Fruit fly (Drosophila melanogaster) whole organism, adult: Measurements from ENCODE around the gene CG7094.

ENCODE experiments used
- CG11617 ChIP-seq: fragments of 200-800 bp; sonication (Bioruptor generic); optimal IDR thresholded peaks from 2 replicates; lab custom pipeline; 2017; ENCODE audit warnings: mild to moderate bottlenecking, missing biosample characterization, missing genetic modification reagents, missing genetic modification characterization
- CG12768 ChIP-seq: fragments of 200-800 bp; sonication (Bioruptor generic); optimal IDR thresholded peaks from 2 replicates; lab custom pipeline; 2017; ENCODE audit warnings: missing biosample characterization, missing genetic modification characterization, mild to moderate bottlenecking, moderate library complexity, missing genetic modification reagents
- CG14711 ChIP-seq: fragments of 200-800 bp; sonication (Bioruptor generic); optimal IDR thresholded peaks from 2 replicates; lab custom pipeline; 2018; ENCODE audit warnings: missing biosample characterization, mild to moderate bottlenecking, missing genetic modification characterization, moderate library complexity
- CG1620 ChIP-seq: fragments of 200-800 bp; sonication (Bioruptor generic); optimal IDR thresholded peaks from 2 replicates; lab custom pipeline; 2016; ENCODE audit warnings: missing biosample characterization, missing genetic modification characterization
- CG33017 ChIP-seq: fragments of 200-800 bp; sonication (Bioruptor generic); optimal IDR thresholded peaks from 2 replicates; lab custom pipeline; 2018; ENCODE audit warnings: missing biosample characterization, mild to moderate bottlenecking, missing genetic modification characterization, moderate library complexity
- CG5204 ChIP-seq: fragments of 200-800 bp; sonication (Bioruptor generic); optimal IDR thresholded peaks from 2 replicates; lab custom pipeline; 2016; ENCODE audit warnings: missing biosample characterization, missing genetic modification characterization
- CG7045 ChIP-seq: fragments of 200-800 bp; sonication (Bioruptor generic); optimal IDR thresholded peaks from 2 replicates; lab custom pipeline; 2017; ENCODE audit warnings: missing biosample characterization, mild to moderate bottlenecking, missing genetic modification characterization
- CG7101 ChIP-seq: fragments of 200-800 bp; sonication (Bioruptor generic); optimal IDR thresholded peaks from 2 replicates; lab custom pipeline; 2018; ENCODE audit warnings: missing biosample characterization, mild to moderate bottlenecking, missing genetic modification characterization, moderate library complexity
- Clk ChIP-seq: fragments of 200-800 bp; sonication (Bioruptor generic); optimal IDR thresholded peaks from 2 replicates; lab custom pipeline; 2017; ENCODE audit warnings: missing biosample characterization, missing genetic modification characterization
- Crg-1 ChIP-seq: fragments of 200-800 bp; sonication (Bioruptor generic); optimal IDR thresholded peaks from 2 replicates; lab custom pipeline; 2016; ENCODE audit warnings: missing biosample characterization, missing genetic modification characterization
- Hr96 ChIP-seq: fragments of 200-800 bp; sonication (Bioruptor generic); optimal IDR thresholded peaks from 2 replicates; lab custom pipeline; 2016; ENCODE audit warnings: missing biosample characterization, missing genetic modification characterization
- Mnt ChIP-seq: fragments of 200-800 bp; sonication (Bioruptor generic); optimal IDR thresholded peaks from 2 replicates; lab custom pipeline; 2016; ENCODE audit warnings: missing biosample characterization, mild to moderate bottlenecking, missing genetic modification characterization
- bab1 ChIP-seq: fragments of 200-800 bp; sonication (Bioruptor generic); optimal IDR thresholded peaks from 3 replicates; lab custom pipeline; 2019; ENCODE audit warnings: missing biosample characterization, mild to moderate bottlenecking, missing genetic modification characterization, moderate library complexity
- cic ChIP-seq: fragments of 200-800 bp; sonication (Bioruptor generic); optimal IDR thresholded peaks from 2 replicates; lab custom pipeline; 2017; ENCODE audit warnings: missing biosample characterization, mild to moderate bottlenecking, missing genetic modification characterization, moderate library complexity
- cnc ChIP-seq, 2 experiments: fragments of >200 bp; optimal IDR thresholded peaks; 2 replicates each; lab custom pipeline; 2017
- kay ChIP-seq: fragments of 200-800 bp; sonication (Bioruptor generic); peaks from one replicate; lab custom pipeline; 2016; ENCODE audit warnings: missing biosample characterization, missing genetic modification characterization, borderline replicate concordance
- ovo ChIP-seq: fragments of 200-800 bp; sonication (Bioruptor generic); optimal IDR thresholded peaks from 2 replicates; lab custom pipeline; 2016; ENCODE audit warnings: missing biosample characterization, missing genetic modification characterization
- pad ChIP-seq: fragments of 200-800 bp; sonication (Bioruptor generic); optimal IDR thresholded peaks from 3 replicates; lab custom pipeline; 2017; ENCODE audit warnings: missing biosample characterization, missing genetic modification characterization, mild to moderate bottlenecking, moderate library complexity, missing genetic modification reagents
- tj ChIP-seq: fragments of 200-800 bp; sonication (Bioruptor generic); optimal IDR thresholded peaks from 3 replicates; lab custom pipeline; 2017; ENCODE audit warnings: missing biosample characterization, mild to moderate bottlenecking, missing genetic modification characterization, moderate library complexity
- toe ChIP-seq: fragments of 200-800 bp; sonication (Bioruptor generic); optimal IDR thresholded peaks from 2 replicates; lab custom pipeline; 2016; ENCODE audit warnings: missing biosample characterization, missing genetic modification characterization

The CG7094 gene

dm6 chr2L:17565734-17566133 lies 10.2 kb upstream of the CG7094 start:
- TF ChIP-seq cnc (optimal IDR thresholded peaks at IDR 0.05; lab: Kevin White, UChicago) (no peak), Clk (GFP tag; lab: Kevin White, UChicago) (no peak), CG7045 (GFP tag; lab: Kevin White, UChicago) (no peak), Crg-1 (GFP tag; lab: Kevin White, UChicago) (no peak)

DNA sequence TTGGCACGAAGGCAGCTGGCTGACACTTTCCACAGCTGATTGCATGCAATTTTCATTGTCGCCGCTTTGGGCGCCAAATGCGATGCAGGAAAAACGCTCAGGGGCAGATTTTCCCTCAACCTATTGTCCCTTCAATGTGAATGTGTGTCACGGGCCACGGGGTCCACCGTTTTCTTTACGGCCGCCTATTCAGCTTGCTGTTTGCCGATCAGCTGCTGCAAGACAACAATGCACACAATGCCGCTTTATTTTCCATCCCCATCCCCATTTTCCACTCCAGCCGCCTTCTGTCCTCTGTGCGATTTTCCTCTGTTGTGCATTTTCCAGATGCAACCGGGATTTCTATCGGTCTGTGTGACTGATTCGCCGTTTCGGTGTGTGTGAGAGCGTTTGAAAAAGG lies 9.1 kb upstream of the CG7094 start:
- TF ChIP-seq pad = no peak
- no peak for TF ChIP-seq ovo
- TF ChIP-seq CG11617 (GFP tag; lab: Kevin White, UChicago) = no peak
- TF ChIP-seq CG12768 (GFP tag; lab: Kevin White, UChicago) = no peak
- no peak for TF ChIP-seq CG33017

DNA sequence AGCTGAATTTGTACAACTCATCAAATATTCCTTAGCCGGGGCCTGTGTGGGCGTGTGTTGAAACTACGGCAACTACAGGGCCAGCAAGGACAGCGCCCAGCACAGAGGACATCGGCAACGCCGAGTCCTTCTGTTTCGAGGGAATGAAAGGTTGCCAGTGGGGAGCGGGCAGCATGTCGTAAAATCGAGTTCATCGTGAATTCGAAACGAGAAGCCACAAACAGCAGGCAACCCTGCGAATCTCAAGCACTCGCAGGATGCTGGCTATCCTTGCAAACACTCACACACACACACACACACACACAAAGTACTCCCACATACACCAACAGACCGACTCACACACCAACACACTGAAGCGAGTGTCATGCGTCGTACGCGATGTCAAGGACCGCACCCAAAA lies 6.3 kb upstream of the CG7094 start:
- no peak for TF ChIP-seq ovo
- TF ChIP-seq bab1 (GFP tag; lab: Kevin White, UChicago) = no peak

- TF ChIP-seq CG1620 (GFP tag; lab: Kevin White, UChicago) (no peak), pad (peak; percentile 9), Mnt (no peak)
These were observed 4.8 kb upstream of the CG7094 start for dm6 chr2L:17560125-17561019.

- no peak for TF ChIP-seq cic (GFP tag; lab: Kevin White, UChicago)
These were observed 3.7 kb upstream of the CG7094 start for dm6 chr2L:17559275-17559674.

DNA sequence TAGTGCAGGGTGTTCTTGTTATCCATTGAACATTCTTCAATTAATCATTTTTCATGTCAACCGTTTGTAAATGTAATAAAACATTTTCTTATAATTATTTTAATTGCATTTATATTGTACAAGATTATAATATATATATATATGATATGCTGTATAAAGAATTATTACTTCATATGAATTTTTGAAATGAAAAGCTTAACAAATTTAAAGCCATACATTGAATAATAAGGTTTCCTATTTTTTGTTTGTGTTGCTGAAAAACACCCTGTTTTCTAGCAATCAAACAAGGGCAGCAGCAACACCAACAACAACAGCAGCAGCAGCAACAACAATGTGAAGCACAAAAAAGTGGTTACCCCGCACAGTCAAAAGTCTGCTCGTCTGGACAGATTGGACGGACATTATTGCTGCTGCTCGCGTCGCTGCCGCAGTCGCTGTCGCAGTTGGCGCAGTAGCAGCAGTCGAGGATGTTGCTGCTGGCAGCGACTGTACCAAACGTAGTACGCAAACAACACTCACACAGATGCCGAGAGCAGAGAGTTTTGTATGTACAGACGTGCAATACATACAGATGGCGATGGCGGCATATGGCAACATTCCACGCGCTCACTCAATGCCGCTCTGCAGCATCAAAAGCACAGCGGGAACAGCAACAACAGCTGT lies 2.7 kb upstream of the CG7094 start:
- TF ChIP-seq CG12768 (GFP tag; lab: Kevin White, UChicago) (peak; percentile 47), CG7045 (GFP tag; lab: Kevin White, UChicago) (peak; percentile 21), tj (GFP tag; lab: Kevin White, UChicago) (no peak), CG33017 (peak; percentile 85), pad (no peak), CG5204 (GFP tag; lab: Kevin White, UChicago) (no peak), Clk (GFP tag; lab: Kevin White, UChicago) (no peak), CG1620 (GFP tag; lab: Kevin White, UChicago) (no peak), cic (GFP tag; lab: Kevin White, UChicago) (no peak), Mnt (no peak), toe (GFP tag; lab: Kevin White, UChicago) (no peak), kay (GFP tag; lab: Kevin White, UChicago) (peak; percentile 30), CG11617 (GFP tag; lab: Kevin White, UChicago) (peak; percentile 33), cnc (optimal IDR thresholded peaks at IDR 0.05; lab: Kevin White, UChicago) (no peak), Hr96 (GFP tag; lab: Kevin White, UChicago) (no peak), ovo (no peak), bab1 (GFP tag; lab: Kevin White, UChicago) (no peak), CG7101 (tag; lab: Kevin White, UChicago) (peak; percentile 71), Crg-1 (GFP tag; lab: Kevin White, UChicago) (no peak), CG14711 (tag; lab: Kevin White, UChicago) (peak; percentile 36)

dm6 chr2L:17542661-17543278 lies 12.8 kb downstream of the CG7094 start:
- no peak for TF ChIP-seq CG5204 (GFP tag; lab: Kevin White, UChicago)
- TF ChIP-seq CG1620 (GFP tag; lab: Kevin White, UChicago) = no peak
- no peak for TF ChIP-seq CG7045 (GFP tag; lab: Kevin White, UChicago)

- no peak for TF ChIP-seq tj (GFP tag; lab: Kevin White, UChicago)
- TF ChIP-seq Mnt = no peak
- no peak for TF ChIP-seq CG1620 (GFP tag; lab: Kevin White, UChicago)
- TF ChIP-seq CG7045 (GFP tag; lab: Kevin White, UChicago) = no peak
- no peak for TF ChIP-seq CG7101 (tag; lab: Kevin White, UChicago)
- TF ChIP-seq toe (GFP tag; lab: Kevin White, UChicago) = no peak
- no peak for TF ChIP-seq Crg-1 (GFP tag; lab: Kevin White, UChicago)
- TF ChIP-seq ovo = no peak
These were observed 14.5 kb downstream of the CG7094 start for dm6 chr2L:17541106-17541505.
